Worm (Caenorhabditis elegans): ENCODE results near the gene T04C12.8.
"Not testable (repeated sequence)": the region's sequence is repeated elsewhere in the genome, so short reads cannot be mapped to it uniquely, and the experiment has no call there.

T04C12.8 gene

DNA sequence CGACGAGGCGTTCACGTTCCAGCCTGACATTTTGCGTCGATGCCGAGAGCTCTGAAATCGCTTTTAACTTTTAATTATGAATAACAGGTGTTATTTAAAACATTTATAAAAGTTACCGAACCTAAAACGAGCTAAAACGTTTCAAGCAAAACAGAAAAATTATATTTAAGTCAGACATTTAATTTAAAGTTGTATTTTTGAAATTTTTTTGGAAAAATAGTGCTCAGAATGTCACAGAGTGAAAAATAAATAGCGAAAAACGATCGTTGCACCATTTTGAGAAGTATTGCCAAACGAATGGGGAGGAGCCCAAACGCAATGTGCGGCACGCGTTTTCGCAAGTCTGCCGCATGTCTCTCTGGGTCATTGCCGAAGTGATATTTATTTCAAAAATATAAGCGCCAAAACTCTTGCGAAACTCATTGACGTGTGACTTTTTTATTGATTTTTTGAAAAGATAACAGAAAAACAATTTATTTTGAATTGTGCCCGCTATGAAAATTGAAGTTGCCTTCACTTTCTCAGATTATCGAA, 44.0 kb upstream of the T04C12.8 start, which contains the start of gene erfa-3 (continued):
- peak; percentile 54 to 65 for TF ChIP-seq efl-1 (optimal IDR thresholded peaks at IDR 0.05)
- TF ChIP-seq efl-1 (GFP tag; optimal IDR thresholded peaks at IDR 0.05 in 1 of 2), result peak; percentile 52 to 95
- peak; percentile 58 to 60 for TF ChIP-seq lsy-2 (tag; optimal IDR thresholded peaks at IDR 0.05)
- peak; percentile 50 for TF ChIP-seq snpc-4 (tag; optimal IDR thresholded peaks at IDR 0.05)
- TF ChIP-seq mab-9 (GFP tag; IDR thresholded peaks at IDR 0.05), result no peak
- no peak for TF ChIP-seq C34B4.2 (tag; optimal IDR thresholded peaks at IDR 0.05)
- TF ChIP-seq snu-23 (GFP tag; optimal IDR thresholded peaks at IDR 0.05), result peak; percentile 73
- peak; percentile 70 for TF ChIP-seq nhr-71 (tag; optimal IDR thresholded peaks at IDR 0.05)
- peak; percentile 68 for TF ChIP-seq dsc-1 (tag; optimal IDR thresholded peaks at IDR 0.05)
- TF ChIP-seq nhr-19 (GFP tag; conservative IDR thresholded peaks at IDR 0.05), result peak; percentile 53
- TF ChIP-seq lin-35 (GFP tag; optimal IDR thresholded peaks at IDR 0.05), result peak; percentile 40 to 72
- TF ChIP-seq egl-13 (tag; optimal IDR thresholded peaks at IDR 0.05), result peak; percentile 53
- TF ChIP-seq isw-1 (GFP tag; IDR thresholded peaks at IDR 0.05), result peak; percentile 40
- peak; percentile 68 for TF ChIP-seq unc-130 (tag; optimal IDR thresholded peaks at IDR 0.05)
- peak; percentile 27 for TF ChIP-seq ztf-4 (tag; optimal IDR thresholded peaks at IDR 0.05)
- peak; percentile 15 for TF ChIP-seq lir-3 (tag; optimal IDR thresholded peaks at IDR 0.05; ENCODE audit: poor library complexity)
- TF ChIP-seq hlh-4 (tag; optimal IDR thresholded peaks at IDR 0.05), result no peak
- no peak for TF ChIP-seq alr-1 (tag; optimal IDR thresholded peaks at IDR 0.05; ENCODE audit: borderline replicate concordance)
- peak; percentile 62 for TF ChIP-seq xbp-1 (tag; optimal IDR thresholded peaks at IDR 0.05)
- TF ChIP-seq hpl-2 (GFP tag; optimal IDR thresholded peaks at IDR 0.05), result peak; percentile 25
- no peak for TF ChIP-seq ceh-90 (tag; optimal IDR thresholded peaks at IDR 0.05)
- peak; percentile 46 for TF ChIP-seq mep-1 (tag; optimal IDR thresholded peaks at IDR 0.05)
- peak; percentile 55 to 62 (median 59) for TF ChIP-seq dpl-1 (GFP tag; optimal IDR thresholded peaks at IDR 0.05)
- TF ChIP-seq fos-1 (tag; optimal IDR thresholded peaks at IDR 0.05), result no peak
- no peak for TF ChIP-seq blmp-1 (tag; optimal IDR thresholded peaks at IDR 0.05)
- peak; percentile 66 for TF ChIP-seq swsn-7 (tag; optimal IDR thresholded peaks at IDR 0.05)
- no peak for TF ChIP-seq aha-1 (tag; optimal IDR thresholded peaks at IDR 0.05)
- peak; percentile 28 for TF ChIP-seq ceh-8 (GFP tag; optimal IDR thresholded peaks at IDR 0.05)
- no peak for TF ChIP-seq fkh-4 (tag; optimal IDR thresholded peaks at IDR 0.05; ENCODE audit: borderline replicate concordance)
- no peak for TF ChIP-seq efl-3 (GFP tag; optimal IDR thresholded peaks at IDR 0.05)
- no peak for TF ChIP-seq zag-1 (tag; optimal IDR thresholded peaks at IDR 0.05)
- TF ChIP-seq grh-1 (GFP tag; IDR thresholded peaks at IDR 0.05), result peak; percentile 51; the same call in 1 of the 2 replicates
- peak; percentile 54 for TF ChIP-seq elt-2 (tag; optimal IDR thresholded peaks at IDR 0.05)
- no peak for TF ChIP-seq nhr-77 (tag; optimal IDR thresholded peaks at IDR 0.05)
- peak; percentile 34 for TF ChIP-seq sox-4 (tag; optimal IDR thresholded peaks at IDR 0.05)
- no peak for TF ChIP-seq ets-5 (GFP tag; IDR thresholded peaks at IDR 0.05)
- TF ChIP-seq nhr-12 (tag; optimal IDR thresholded peaks at IDR 0.05), result no peak
- TF ChIP-seq pax-3 (tag; optimal IDR thresholded peaks at IDR 0.05), result no peak
- TF ChIP-seq sup-37 (GFP tag; optimal IDR thresholded peaks at IDR 0.05), result no peak
- TF ChIP-seq mef-2 (tag; optimal IDR thresholded peaks at IDR 0.05), result no peak
- no peak for TF ChIP-seq pqm-1 (tag; optimal IDR thresholded peaks at IDR 0.05)

DNA sequence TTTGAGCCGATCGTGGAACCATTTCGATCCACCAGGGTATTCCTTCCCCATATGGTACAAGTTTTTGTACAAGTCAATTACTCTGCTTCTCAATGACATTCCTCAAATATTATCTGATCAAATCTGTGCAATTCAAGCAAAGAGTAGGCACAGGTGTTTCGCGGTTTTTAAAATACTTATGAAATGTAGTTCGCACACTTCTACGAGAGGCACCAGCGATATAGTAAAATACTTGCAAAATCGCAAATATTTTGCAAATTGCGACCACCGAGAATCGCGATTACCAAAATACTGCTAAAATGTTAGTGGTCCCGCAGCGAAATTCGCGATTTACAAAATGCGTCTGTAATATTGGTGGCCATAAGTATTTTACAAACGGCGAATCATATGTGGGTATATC, 40.5 kb upstream of the T04C12.8 start, which contains the start of gene Y42A5A.5:
TSS of gene Y42A5A.5 (minus strand) at position 101 of the 400 bp plus-strand sequence.
- not testable (repeated sequence) for TF ChIP-seq nhr-85 (tag); fkh-4 (tag; optimal IDR thresholded peaks at IDR 0.05; ENCODE audit: borderline replicate concordance); ces-1 (GFP tag; optimal IDR thresholded peaks at IDR 0.05)

Measured in whole organism, L1 larva.